Worm (Caenorhabditis elegans): Measurements from ENCODE around the gene ttyh-1.

ce11 chrX:11400467-11401184 lies 32.1 kb downstream of the ttyh-1 start:
- no peak for TF ChIP-seq mep-1 (tag; optimal IDR thresholded peaks at IDR 0.05)
- no peak for TF ChIP-seq snpc-4 (tag; optimal IDR thresholded peaks at IDR 0.05)
- no peak for TF ChIP-seq elt-1 (tag; optimal IDR thresholded peaks at IDR 0.05; ENCODE audit: borderline replicate concordance, insufficient read depth)
- TF ChIP-seq nhr-237 (tag; optimal IDR thresholded peaks at IDR 0.05): no peak
- no peak for TF ChIP-seq nhr-28 (tag; optimal IDR thresholded peaks at IDR 0.05)

Data from whole organism, mixed stage, embryonic.